Worm (Caenorhabditis elegans): ENCODE results near the gene glna-2.

The glna-2 gene

DNA sequence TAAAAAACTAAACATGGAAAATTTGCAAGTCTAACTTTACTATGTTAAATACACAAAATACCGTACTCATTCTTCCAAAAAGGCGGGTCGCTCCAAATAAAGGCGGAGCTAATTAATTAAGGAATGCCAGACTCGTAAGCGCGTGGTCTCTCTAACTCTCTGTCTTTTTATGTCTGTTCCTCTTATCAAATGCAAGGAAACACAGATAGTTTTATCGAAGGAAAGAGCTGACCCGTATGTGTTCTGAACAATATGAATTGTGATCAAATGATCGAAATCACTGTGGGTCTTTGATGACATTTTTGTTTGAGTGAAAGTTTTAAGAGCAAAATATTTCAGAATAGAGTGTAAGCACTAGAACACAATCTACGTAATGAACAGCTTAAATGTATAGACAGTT is 7.0 kb upstream of the glna-2 start:
- TF ChIP-seq nhr-77 (tag; optimal IDR thresholded peaks at IDR 0.05) (no peak), nhr-6 (tag; optimal IDR thresholded peaks at IDR 0.05) (no peak), F26F4.8 (GFP tag; conservative IDR thresholded peaks at IDR 0.05) (no peak), snpc-1.2 (GFP tag; IDR thresholded peaks at IDR 0.05) (no peak), unc-62 (GFP tag; optimal IDR thresholded peaks at IDR 0.05 in 1 of 2) (no peak), unc-62 (tag; optimal IDR thresholded peaks at IDR 0.05) (no peak), Y105C5A.15 (GFP tag; IDR thresholded peaks at IDR 0.05) (no peak), egl-27 (tag; optimal IDR thresholded peaks at IDR 0.05) (no peak), D1046.2 (GFP tag; IDR thresholded peaks at IDR 0.05) (no peak), snpc-4 (tag; optimal IDR thresholded peaks at IDR 0.05) (no peak), nhr-48 (tag; optimal IDR thresholded peaks at IDR 0.05) (peak; percentile 49), nhr-10 (tag; optimal IDR thresholded peaks at IDR 0.05) (no peak), sdz-12 (GFP tag; optimal IDR thresholded peaks at IDR 0.05) (no peak), pqm-1 (tag; optimal IDR thresholded peaks at IDR 0.05) (peak; percentile 68), nhr-28 (tag; optimal IDR thresholded peaks at IDR 0.05) (peak; percentile 48), tra-1 (GFP tag; IDR thresholded peaks at IDR 0.05) (0 out of 2 replicates have a peak, but pooled peaks have one; percentile 33), mxl-2 (GFP tag; conservative IDR thresholded peaks at IDR 0.05) (no peak), hif-1 (tag; optimal IDR thresholded peaks at IDR 0.05) (no peak), zfp-3 (GFP tag; conservative IDR thresholded peaks at IDR 0.05) (no peak), php-3 (GFP tag; IDR thresholded peaks at IDR 0.05) (0 out of 2 replicates have a peak, but pooled peaks have one; percentile 6), cey-2 (tag; optimal IDR thresholded peaks at IDR 0.05; ENCODE audit: borderline replicate concordance, insufficient read depth) (no peak), spr-1 (tag; optimal IDR thresholded peaks at IDR 0.05) (no peak), unc-39 (tag; optimal IDR thresholded peaks at IDR 0.05) (no peak), nhr-111 (GFP tag; optimal IDR thresholded peaks at IDR 0.05) (no peak), mdl-1 (tag; optimal IDR thresholded peaks at IDR 0.05) (peak in 1 of 2 experiments; percentile 33), madf-9 (GFP tag; conservative IDR thresholded peaks at IDR 0.05) (no peak), dmd-8 (GFP tag; IDR thresholded peaks at IDR 0.05) (no peak), attf-4 (tag; optimal IDR thresholded peaks at IDR 0.05) (no peak), mxl-3 (GFP tag; optimal IDR thresholded peaks at IDR 0.05) (no peak), lin-1 (GFP tag; IDR thresholded peaks at IDR 0.05) (no peak), dmd-6 (GFP tag; IDR thresholded peaks at IDR 0.05) (peak; percentile 88), daf-8 (GFP tag; IDR thresholded peaks at IDR 0.05) (no peak), nhr-102 (tag; optimal IDR thresholded peaks at IDR 0.05) (no peak), madf-5 (GFP tag; IDR thresholded peaks at IDR 0.05) (no peak), dve-1 (tag; optimal IDR thresholded peaks at IDR 0.05; ENCODE audit: insufficient read depth) (peak; percentile 74), ztf-11 (tag; optimal IDR thresholded peaks at IDR 0.05) (no peak), hlh-30 (tag; optimal IDR thresholded peaks at IDR 0.05; ENCODE audit: insufficient read depth) (peak; percentile 66), jun-1 (tag; optimal IDR thresholded peaks at IDR 0.05) (no peak), zip-2 (tag; optimal IDR thresholded peaks at IDR 0.05) (no peak), fos-1 (tag; optimal IDR thresholded peaks at IDR 0.05) (no peak), hmg-1.1 (GFP tag; IDR thresholded peaks at IDR 0.05) (no peak), zfp-2 (tag; optimal IDR thresholded peaks at IDR 0.05) (no peak), hlh-11 (tag; optimal IDR thresholded peaks at IDR 0.05) (peak; percentile 81), daf-16 (GFP tag; optimal IDR thresholded peaks at IDR 0.05) (no peak), daf-16 (tag; optimal IDR thresholded peaks at IDR 0.05) (peak; percentile 43)

Measured in whole organism, L4 larva.